Fruit fly (Drosophila melanogaster): Measurements from ENCODE around the gene CG9541.

Gene CG9541

dm6 chr2L:8982584-8983302 lies 7.5 kb upstream of the CG9541 start (continued):
- TF ChIP-seq CG15696 (tag; optimal IDR thresholded peaks at IDR 0.05) (no peak), CG31365 (tag; optimal IDR thresholded peaks at IDR 0.05) (no peak), gfzf (GFP tag; optimal IDR thresholded peaks at IDR 0.05) (no peak), CG16815 (GFP tag; optimal IDR thresholded peaks at IDR 0.05) (no peak), toy (GFP tag; IDR thresholded peaks at IDR 0.05) (no peak), run (tag; optimal IDR thresholded peaks at IDR 0.05) (peak; percentile 59), CG1024 (GFP tag; IDR thresholded peaks at IDR 0.05) (no peak), Hsf (GFP tag; optimal IDR thresholded peaks at IDR 0.05) (peak; percentile 38), CG9817 (tag; optimal IDR thresholded peaks at IDR 0.05) (peak; percentile 46), Jarid2 (GFP tag; optimal IDR thresholded peaks at IDR 0.05) (no peak), ssp (GFP tag; IDR thresholded peaks at IDR 0.05) (no peak), ftz-f1 (GFP tag; optimal IDR thresholded peaks at IDR 0.05) (no peak), CG11456 (GFP tag; IDR thresholded peaks at IDR 0.05) (no peak), CG3407 (GFP tag; optimal IDR thresholded peaks at IDR 0.05) (no peak), lilli (GFP tag; optimal IDR thresholded peaks at IDR 0.05) (peak; percentile 59), CG7839 (tag; optimal IDR thresholded peaks at IDR 0.05) (peak; percentile 71), wdn (GFP tag; IDR thresholded peaks at IDR 0.05) (no peak), Dp (GFP tag; optimal IDR thresholded peaks at IDR 0.05) (no peak), Asciz (GFP tag; optimal IDR thresholded peaks at IDR 0.05) (peak; percentile 49), Chrac-16 (GFP tag; optimal IDR thresholded peaks at IDR 0.05) (peak; percentile 27), pho (GFP tag; optimal IDR thresholded peaks at IDR 0.05) (peak; percentile 14), HLH3B (GFP tag; IDR thresholded peaks at IDR 0.05) (peak; percentile 54; the same call in 1 of the 2 replicates), Hey (tag; optimal IDR thresholded peaks at IDR 0.05) (no peak), dmrt11E (tag; optimal IDR thresholded peaks at IDR 0.05) (no peak), zen2 (GFP tag; IDR thresholded peaks at IDR 0.05; ENCODE audit: partially characterized antibody) (no peak), trh (GFP tag; optimal IDR thresholded peaks at IDR 0.05) (no peak), gsb-n (tag; optimal IDR thresholded peaks at IDR 0.05) (no peak), aop (GFP tag; IDR thresholded peaks at IDR 0.05) (no peak), CG8924 (tag; optimal IDR thresholded peaks at IDR 0.05) (no peak), CG10147 (GFP tag; optimal IDR thresholded peaks at IDR 0.05) (peak; percentile 50), al (GFP tag; IDR thresholded peaks at IDR 0.05) (no peak), CG12659 (GFP tag; optimal IDR thresholded peaks at IDR 0.05) (peak; percentile 44), CG1233 (GFP tag; optimal IDR thresholded peaks at IDR 0.05) (no peak), hkb (optimal IDR thresholded peaks at IDR 0.05) (no peak), hkb (GFP tag; IDR thresholded peaks at IDR 0.05) (peak; percentile 73), CG14965 (GFP tag; optimal IDR thresholded peaks at IDR 0.05; ENCODE audit: borderline replicate concordance) (no peak), CG10274 (GFP tag; optimal IDR thresholded peaks at IDR 0.05) (no peak), Xbp1 (GFP tag; optimal IDR thresholded peaks at IDR 0.05) (peak; percentile 51), dan (GFP tag; IDR thresholded peaks at IDR 0.05) (no peak), CG32532 (GFP tag; IDR thresholded peaks at IDR 0.05) (peak; percentile 50; the same call in 1 of the 2 replicates), CG34224 (GFP tag; IDR thresholded peaks at IDR 0.05; ENCODE audit: partially characterized antibody) (no peak), CG12071 (GFP tag; optimal IDR thresholded peaks at IDR 0.05) (no peak), CG32767 (GFP tag; IDR thresholded peaks at IDR 0.05) (0 out of 2 replicates have a peak, but pooled peaks have one; percentile 27), D19B (GFP tag; optimal IDR thresholded peaks at IDR 0.05) (no peak), croc (GFP tag; conservative IDR thresholded peaks at IDR 0.05) (no peak), CG3847 (GFP tag; IDR thresholded peaks at IDR 0.05) (peak; percentile 51; the same call in 1 of the 2 replicates), Neu2 (GFP tag; optimal IDR thresholded peaks at IDR 0.05; ENCODE audit: borderline replicate concordance) (no peak), oc (tag; optimal IDR thresholded peaks at IDR 0.05) (no peak), CG7271 (tag; optimal IDR thresholded peaks at IDR 0.05) (no peak), CHES-1-like (GFP tag; optimal IDR thresholded peaks at IDR 0.05) (peak; percentile 6)

All from whole organism, embryonic.